Worm (Caenorhabditis elegans): Measurements from ENCODE around the gene Y37H2C.4.

Gene Y37H2C.4

ce11 chrV:18270403-18270802 is at the start of gene Y37H2C.4:
Y37H2C.4 (plus strand) TSS chrV:18270703.
- TF ChIP-seq unc-62 (GFP tag; optimal IDR thresholded peaks at IDR 0.05): no peak

ce11 chrV:18224353-18224752 is 46.1 kb upstream of the Y37H2C.4 start, which contains the start of gene F16H6.10:
F16H6.10 (minus strand) TSS chrV:18224453.
- no peak for TF ChIP-seq unc-62 (GFP tag; optimal IDR thresholded peaks at IDR 0.05)

- no peak for TF ChIP-seq unc-62 (GFP tag; optimal IDR thresholded peaks at IDR 0.05)
Observed at ce11 chrV:18235808-18236207, 34.7 kb upstream of the Y37H2C.4 start.

ce11 chrV:18236714-18237288 is 33.7 kb upstream of the Y37H2C.4 start, which contains the start of gene R10E8.3:
R10E8.3 (minus strand) TSS chrV:18236764.
- TF ChIP-seq unc-62 (GFP tag; optimal IDR thresholded peaks at IDR 0.05): no peak

- no peak for TF ChIP-seq unc-62 (GFP tag; optimal IDR thresholded peaks at IDR 0.05)
Observed at ce11 chrV:18241328-18241727, 29.2 kb upstream of the Y37H2C.4 start, which contains the start of gene R10E8.8. R10E8.8 (minus strand) TSS chrV:18241670.

- no peak for TF ChIP-seq unc-62 (GFP tag; optimal IDR thresholded peaks at IDR 0.05)
Observed at ce11 chrV:18243227-18243626, 27.3 kb upstream of the Y37H2C.4 start.

ce11 chrV:18244408-18244807 is 26.1 kb upstream of the Y37H2C.4 start:
- no peak for TF ChIP-seq unc-62 (GFP tag; optimal IDR thresholded peaks at IDR 0.05)

ce11 chrV:18246077-18246476 is 24.4 kb upstream of the Y37H2C.4 start:
- TF ChIP-seq unc-62 (GFP tag; optimal IDR thresholded peaks at IDR 0.05): no peak

- no peak for TF ChIP-seq unc-62 (GFP tag; optimal IDR thresholded peaks at IDR 0.05)
Observed at ce11 chrV:18252239-18252638, 18.3 kb upstream of the Y37H2C.4 start, which contains the start of gene R10E8.1. R10E8.1 (minus strand) TSS chrV:18252416.

ce11 chrV:18253494-18253893 is 17.0 kb upstream of the Y37H2C.4 start, which contains the start of gene R10E8.2:
R10E8.2 (plus strand) TSS chrV:18253794.
- TF ChIP-seq unc-62 (GFP tag; optimal IDR thresholded peaks at IDR 0.05): no peak

- TF ChIP-seq unc-62 (GFP tag; optimal IDR thresholded peaks at IDR 0.05): no peak
Observed at ce11 chrV:18254483-18254882, 16.0 kb upstream of the Y37H2C.4 start, which contains the start of gene R10E8.5. R10E8.5 (plus strand) TSS chrV:18254783.

ce11 chrV:18265514-18265913 is 5.0 kb upstream of the Y37H2C.4 start:
- no peak for TF ChIP-seq unc-62 (GFP tag; optimal IDR thresholded peaks at IDR 0.05)

- TF ChIP-seq unc-62 (GFP tag; optimal IDR thresholded peaks at IDR 0.05): no peak
Observed at ce11 chrV:18266238-18266637, 4.3 kb upstream of the Y37H2C.4 start, which contains the start of gene R10E8.6. R10E8.6 (minus strand) TSS chrV:18266391.

ce11 chrV:18268744-18269143 is 1.8 kb upstream of the Y37H2C.4 start, which contains the start of gene fbxa-213:
fbxa-213 (minus strand) TSS chrV:18268844.
- TF ChIP-seq unc-62 (GFP tag; optimal IDR thresholded peaks at IDR 0.05): no peak

- no peak for TF ChIP-seq unc-62 (GFP tag; optimal IDR thresholded peaks at IDR 0.05)
Observed at ce11 chrV:18269885-18270284, 618 bp upstream of the Y37H2C.4 start, which contains the start of gene skr-6. skr-6 (minus strand) TSS chrV:18269985.

- no peak for TF ChIP-seq unc-62 (GFP tag; optimal IDR thresholded peaks at IDR 0.05)
Observed at ce11 chrV:18280778-18281177, 10.3 kb downstream of the Y37H2C.4 start, which contains the start of gene Y51A2A.16. Y51A2A.16 (minus strand) TSS chrV:18280878.

- no peak for TF ChIP-seq unc-62 (GFP tag; optimal IDR thresholded peaks at IDR 0.05)
Observed at ce11 chrV:18282597-18282996, 12.1 kb downstream of the Y37H2C.4 start, which contains the start of gene clec-247. clec-247 (plus strand) TSS chrV:18282897.
